Worm (Caenorhabditis elegans) whole organism, midembryonic: ENCODE results near the gene kin-26.

Experiments used
- T22C8.4 ChIP-seq: fragments of 200-800 bp; sonication (Bioruptor generic); IDR thresholded peaks from 2 replicates; pipeline ENCODE4 v1.3.6; 2022; ENCODE audit warnings: missing genetic modification characterization, missing compliant biosample characterization
- cog-1 ChIP-seq: sonication (generic microtip); optimal IDR thresholded peaks from 2 replicates; lab custom pipeline; 2016; ENCODE audit warnings: missing genetic modification characterization, missing compliant biosample characterization
- flt-1 ChIP-seq: fragments of 200-800 bp; sonication (Bioruptor generic); IDR thresholded peaks from 2 replicates; pipeline ENCODE4 v1.3.6; 2022; ENCODE audit warnings: missing genetic modification characterization, missing compliant biosample characterization
- klf-2 ChIP-seq: fragments of 200-800 bp; sonication (Bioruptor generic); conservative IDR thresholded peaks from 2 replicates; pipeline ENCODE4 v1.3.6; 2022; ENCODE audit warnings: missing genetic modification reagents, missing genetic modification characterization, missing compliant biosample characterization
- med-1 ChIP-seq: sonication (generic microtip); optimal IDR thresholded peaks from 2 replicates; lab custom pipeline; 2017; ENCODE audit warnings: missing genetic modification characterization, mild to moderate bottlenecking, missing compliant biosample characterization, antibody characterized with exemption, missing genetic modification reagents; ENCODE audit not compliant: insufficient read depth
- ref-1 ChIP-seq: fragments of 200-800 bp; sonication (Bioruptor generic); conservative IDR thresholded peaks from 2 replicates; pipeline ENCODE4 v1.3.6; 2022; ENCODE audit warnings: missing genetic modification reagents, missing genetic modification characterization, missing compliant biosample characterization
- tab-1 ChIP-seq: fragments of 200-800 bp; sonication (Bioruptor generic); IDR thresholded peaks from 2 replicates; pipeline ENCODE4 v1.3.6; 2022; ENCODE audit warnings: missing genetic modification characterization, missing compliant biosample characterization
- ztf-23 ChIP-seq: fragments of 200-800 bp; sonication (Bioruptor generic); IDR thresholded peaks from 2 replicates; pipeline ENCODE4 v1.3.6; 2022; ENCODE audit warnings: missing genetic modification reagents, missing genetic modification characterization, missing compliant biosample characterization
- ztf-29 ChIP-seq: fragments of 200-800 bp; sonication (Bioruptor generic); IDR thresholded peaks from 2 replicates; pipeline ENCODE4 v1.3.6; 2022; ENCODE audit warnings: missing genetic modification reagents, missing genetic modification characterization, missing compliant biosample characterization

kin-26 gene

DNA sequence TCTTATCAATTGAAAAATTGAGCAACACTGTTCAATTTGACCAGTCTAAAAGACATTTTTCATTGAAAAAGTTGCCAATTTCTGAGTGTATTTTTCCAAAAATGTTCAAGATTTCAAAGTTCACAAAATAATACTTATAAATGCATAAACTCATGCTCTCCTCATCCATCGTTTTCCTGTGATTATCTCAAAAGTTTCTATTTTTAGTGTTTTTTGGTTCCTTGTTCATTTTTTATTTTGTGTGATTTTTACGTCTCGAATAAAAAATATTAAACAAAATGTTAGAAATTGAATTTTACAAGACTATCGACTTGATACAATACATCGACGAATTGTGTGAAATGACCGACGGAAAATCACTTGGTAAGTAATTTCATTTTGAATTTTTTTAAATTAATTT lies 4.0 kb upstream of the kin-26 start, which contains the start of gene atic-1:
Gene atic-1 (plus strand): TSS at position 301 of the 400 bp plus-strand sequence.
- TF ChIP-seq med-1 (GFP tag; lab: Kevin White, UChicago) (no peak), flt-1 (GFP tag; lab: Robert Waterston, UW) (no peak), klf-2 (no peak), T22C8.4 (GFP tag; lab: Robert Waterston, UW) (no peak), ztf-29 (GFP tag; lab: Robert Waterston, UW) (no peak), cog-1 (no peak), tab-1 (no peak), ref-1 (no peak), ztf-23 (GFP tag; lab: Robert Waterston, UW) (no peak)

DNA sequence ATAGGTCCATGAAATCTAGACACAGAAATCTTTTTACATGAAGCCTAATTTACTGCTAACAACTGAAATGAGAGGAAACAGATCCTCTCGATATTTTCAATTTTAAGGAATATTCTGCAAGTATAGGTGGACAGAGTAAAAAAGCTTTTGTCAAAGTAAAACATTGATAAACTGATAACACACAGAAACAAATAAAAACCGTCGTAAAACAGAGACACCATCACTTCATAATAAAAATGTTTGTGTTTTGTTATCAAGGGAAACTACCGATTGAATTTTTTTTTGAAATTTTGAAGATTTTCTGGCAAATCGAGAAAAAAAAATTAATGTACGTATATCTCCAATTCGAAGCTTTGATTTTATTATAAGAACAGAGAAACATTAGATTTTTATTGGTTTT lies 3.5 kb upstream of the kin-26 start:
- no peak for TF ChIP-seq klf-2
- no peak for TF ChIP-seq ztf-29 (GFP tag; lab: Robert Waterston, UW)
- TF ChIP-seq ref-1, result no peak
- TF ChIP-seq flt-1 (GFP tag; lab: Robert Waterston, UW), result no peak
- TF ChIP-seq cog-1, result no peak
- no peak for TF ChIP-seq ztf-23 (GFP tag; lab: Robert Waterston, UW)
- TF ChIP-seq tab-1, result no peak
- no peak for TF ChIP-seq med-1 (GFP tag; lab: Kevin White, UChicago)
- TF ChIP-seq T22C8.4 (GFP tag; lab: Robert Waterston, UW), result no peak

- TF ChIP-seq T22C8.4 (GFP tag; lab: Robert Waterston, UW) (no peak), ztf-23 (GFP tag; lab: Robert Waterston, UW) (no peak), ref-1 (no peak), cog-1 (no peak), klf-2 (no peak), ztf-29 (GFP tag; lab: Robert Waterston, UW) (no peak), tab-1 (no peak), flt-1 (GFP tag; lab: Robert Waterston, UW) (no peak), med-1 (GFP tag; lab: Kevin White, UChicago) (no peak)
Observed at ce11 chrIV:7879017-7879416, 1.3 kb upstream of the kin-26 start, which contains the start of gene srt-73. srt-73 (plus strand) TSS chrIV:7879317.

ce11 chrIV:7877255-7877654 lies 426 bp downstream of the kin-26 start:
- TF ChIP-seq tab-1, result no peak
- TF ChIP-seq med-1 (GFP tag; lab: Kevin White, UChicago), result no peak
- TF ChIP-seq klf-2, result no peak
- TF ChIP-seq cog-1, result no peak
- TF ChIP-seq ztf-29 (GFP tag; lab: Robert Waterston, UW), result no peak
- TF ChIP-seq flt-1 (GFP tag; lab: Robert Waterston, UW), result no peak
- TF ChIP-seq ref-1, result no peak
- no peak for TF ChIP-seq ztf-23 (GFP tag; lab: Robert Waterston, UW)
- TF ChIP-seq T22C8.4 (GFP tag; lab: Robert Waterston, UW), result no peak

- TF ChIP-seq klf-2, result no peak
Observed at ce11 chrIV:7870451-7870850, 7.2 kb downstream of the kin-26 start, which contains the start of gene T06C10.3. T06C10.3 (plus strand) TSS chrIV:7870751.

ce11 chrIV:7868607-7869006 lies 9.1 kb downstream of the kin-26 start, which contains the start of gene flp-10:
flp-10 (plus strand) TSS chrIV:7868907.
- no peak for TF ChIP-seq tab-1
- TF ChIP-seq ref-1, result no peak
- TF ChIP-seq flt-1 (GFP tag; lab: Robert Waterston, UW), result no peak
- TF ChIP-seq klf-2, result no peak
- no peak for TF ChIP-seq T22C8.4 (GFP tag; lab: Robert Waterston, UW)

DNA sequence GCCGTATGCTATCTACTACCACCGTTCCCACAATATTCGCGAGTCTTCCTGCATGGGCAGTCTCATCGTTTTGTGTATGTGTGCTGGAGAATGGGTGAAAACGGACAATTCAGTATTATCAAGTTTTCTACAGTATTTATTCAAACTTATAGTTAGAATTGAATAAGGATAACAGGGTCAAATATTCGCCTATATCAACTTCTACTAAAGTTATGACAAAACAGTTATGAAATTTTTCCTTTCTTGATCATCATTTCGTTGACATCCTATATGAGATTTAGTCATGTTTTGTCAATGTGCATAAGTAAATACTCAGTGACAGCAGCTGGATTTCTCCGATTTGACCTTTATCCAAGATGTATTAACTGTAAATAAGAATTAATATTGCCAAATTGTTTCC lies 26.4 kb downstream of the kin-26 start:
- TF ChIP-seq flt-1 (GFP tag; lab: Robert Waterston, UW), result no peak
- TF ChIP-seq ztf-23 (GFP tag; lab: Robert Waterston, UW), result no peak
- no peak for TF ChIP-seq ref-1
- no peak for TF ChIP-seq cog-1
- no peak for TF ChIP-seq T22C8.4 (GFP tag; lab: Robert Waterston, UW)
- no peak for TF ChIP-seq tab-1
- no peak for TF ChIP-seq med-1 (GFP tag; lab: Kevin White, UChicago)
- no peak for TF ChIP-seq klf-2
- no peak for TF ChIP-seq ztf-29 (GFP tag; lab: Robert Waterston, UW)

DNA sequence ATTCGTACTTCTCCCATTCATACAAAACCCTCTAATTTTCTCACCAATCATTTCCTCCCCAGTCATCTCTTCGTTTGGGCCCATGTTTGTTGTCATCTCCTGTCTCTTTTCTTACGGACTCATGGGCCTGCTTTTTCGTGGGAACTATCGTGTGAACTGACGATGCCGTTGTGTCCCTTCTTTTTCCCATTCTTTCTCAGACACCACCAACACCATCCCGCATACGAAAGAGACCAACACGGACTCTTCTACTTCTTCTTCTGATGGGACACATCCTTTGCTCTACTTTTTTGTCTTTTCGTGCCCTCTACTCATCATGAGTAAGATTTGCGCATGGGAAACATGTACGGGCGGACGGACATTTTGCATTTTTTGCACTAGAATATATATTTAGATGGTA lies 27.4 kb downstream of the kin-26 start:
- TF ChIP-seq cog-1 (no peak), ztf-23 (GFP tag; lab: Robert Waterston, UW) (no peak), klf-2 (no peak), tab-1 (no peak), flt-1 (GFP tag; lab: Robert Waterston, UW) (no peak), ztf-29 (GFP tag; lab: Robert Waterston, UW) (no peak), T22C8.4 (GFP tag; lab: Robert Waterston, UW) (no peak), ref-1 (no peak), med-1 (GFP tag; lab: Kevin White, UChicago) (no peak)

DNA sequence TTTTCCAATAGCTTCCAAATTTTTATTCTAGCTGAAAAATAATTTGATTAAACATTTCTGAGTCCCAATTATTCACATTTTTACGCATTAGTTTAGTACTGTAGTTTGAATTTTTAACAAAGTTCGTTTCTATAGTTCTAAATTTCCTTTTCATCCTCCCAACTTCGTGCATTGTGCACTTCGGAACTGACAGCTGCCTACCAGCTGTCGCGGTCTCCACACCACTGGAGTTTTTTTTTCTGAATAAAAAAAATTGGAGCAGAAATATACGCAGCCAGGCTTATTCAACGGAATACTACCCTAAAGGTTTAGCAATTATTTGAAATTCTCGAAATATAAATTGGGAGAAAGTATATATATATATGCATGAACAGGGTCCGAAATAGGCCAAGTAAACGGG lies 28.4 kb downstream of the kin-26 start:
- TF ChIP-seq T22C8.4 (GFP tag; lab: Robert Waterston, UW) (no peak), ztf-23 (GFP tag; lab: Robert Waterston, UW) (no peak), ref-1 (no peak), ztf-29 (GFP tag; lab: Robert Waterston, UW) (no peak), klf-2 (no peak), med-1 (GFP tag; lab: Kevin White, UChicago) (no peak)

ce11 chrIV:7846386-7846785 lies 31.3 kb downstream of the kin-26 start, which contains the start of gene C06A6.2:
C06A6.2 (plus strand) TSS chrIV:7846622.
- no peak for TF ChIP-seq klf-2

- TF ChIP-seq ref-1 (no peak; the same call in 1 of the 2 replicates), tab-1 (no peak), T22C8.4 (GFP tag; lab: Robert Waterston, UW) (no peak), ztf-29 (GFP tag; lab: Robert Waterston, UW) (0 out of 2 replicates have a peak, but pooled peaks have one; percentile 42), klf-2 (no peak), flt-1 (GFP tag; lab: Robert Waterston, UW) (no peak; the same call in 1 of the 2 replicates), cog-1 (peak; percentile 80), ztf-23 (GFP tag; lab: Robert Waterston, UW) (0 out of 2 replicates have a peak, but pooled peaks have one; percentile 50), med-1 (GFP tag; lab: Kevin White, UChicago) (no peak)
Observed at ce11 chrIV:7845585-7845984, 32.1 kb downstream of the kin-26 start.
